Fruit fly (Drosophila melanogaster): Measurements from ENCODE around the gene Amt.

Gene Amt

dm6 chr3R:15218824-15219576, 29.9 kb downstream of the Amt start, which contains the start of the genes SIDL and CG12241 (continued):
- TF ChIP-seq Bgb (GFP tag; IDR thresholded peaks at IDR 0.05; ENCODE audit: partially characterized antibody) (no peak), Xbp1 (GFP tag; optimal IDR thresholded peaks at IDR 0.05) (peak; percentile 54), Dek (tag; optimal IDR thresholded peaks at IDR 0.05) (peak; percentile 79), CG11560 (tag; IDR thresholded peaks at IDR 0.05) (peak; percentile 85), CG31224 (GFP tag; IDR thresholded peaks at IDR 0.05) (peak; percentile 87), Dref (GFP tag; IDR thresholded peaks at IDR 0.05) (peak; percentile 68), CG4820 (GFP tag; optimal IDR thresholded peaks at IDR 0.05) (peak; percentile 67), CG8478 (optimal IDR thresholded peaks at IDR 0.05) (no peak), Oaz (GFP tag; IDR thresholded peaks at IDR 0.05) (0 out of 2 replicates have a peak, but pooled peaks have one; percentile 21), ac (GFP tag; optimal IDR thresholded peaks at IDR 0.05) (no peak), CG13287 (GFP tag; IDR thresholded peaks at IDR 0.05; ENCODE audit: partially characterized antibody) (no peak; the same call in 1 of the 2 replicates), Optix (GFP tag; IDR thresholded peaks at IDR 0.05) (peak; percentile 23; the same call in 1 of the 3 replicates), Dad (GFP tag; optimal IDR thresholded peaks at IDR 0.05) (peak; percentile 78), slp2 (GFP tag; optimal IDR thresholded peaks at IDR 0.05) (peak; percentile 45), Stat92E (GFP tag; optimal IDR thresholded peaks at IDR 0.05) (no peak), trem (tag; optimal IDR thresholded peaks at IDR 0.05) (peak; percentile 73), gem (tag; optimal IDR thresholded peaks at IDR 0.05) (no peak), bigmax (GFP tag; optimal IDR thresholded peaks at IDR 0.05) (peak; percentile 36), CG15479 (GFP tag; optimal IDR thresholded peaks at IDR 0.05) (peak; percentile 25), CG8290 (GFP tag; optimal IDR thresholded peaks at IDR 0.05) (no peak), CG8290 (tag; optimal IDR thresholded peaks at IDR 0.05) (no peak), CG42726 (GFP tag; IDR thresholded peaks at IDR 0.05; ENCODE audit: partially characterized antibody) (no peak), Sry-β (GFP tag; optimal IDR thresholded peaks at IDR 0.05) (no peak), sug (tag; optimal IDR thresholded peaks at IDR 0.05) (peak; percentile 75), Sox100B (GFP tag; optimal IDR thresholded peaks at IDR 0.05) (no peak), Med (GFP tag) (peak; percentile 97), Dip3 (GFP tag; optimal IDR thresholded peaks at IDR 0.05) (peak; percentile 74), C15 (GFP tag; IDR thresholded peaks at IDR 0.05) (peak; percentile 80; the same call in 2 of the 3 replicates), en (GFP tag; optimal IDR thresholded peaks at IDR 0.05) (no peak), Bteb2 (GFP tag; optimal IDR thresholded peaks at IDR 0.05) (peak; percentile 63), CG13424 (tag; optimal IDR thresholded peaks at IDR 0.05) (peak; percentile 51), CG18476 (GFP tag; optimal IDR thresholded peaks at IDR 0.05) (peak; percentile 86), CG7745 (tag; optimal IDR thresholded peaks at IDR 0.05) (no peak), CG33557 (GFP tag; optimal IDR thresholded peaks at IDR 0.05) (peak; percentile 4), slou (GFP tag; optimal IDR thresholded peaks at IDR 0.05) (peak; percentile 69), CG17328 (GFP tag; IDR thresholded peaks at IDR 0.05) (no peak), Rx (GFP tag; IDR thresholded peaks at IDR 0.05) (peak; percentile 93), Doc2 (GFP tag; IDR thresholded peaks at IDR 0.05) (peak; percentile 75), CG18764 (GFP tag; optimal IDR thresholded peaks at IDR 0.05) (peak; percentile 64), Rfx (GFP tag; IDR thresholded peaks at IDR 0.05) (peak; percentile 96), Hr51 (GFP tag; optimal IDR thresholded peaks at IDR 0.05) (peak in 1 of 2 experiments; percentile 43), zfh2 (GFP tag; optimal IDR thresholded peaks at IDR 0.05) (peak; percentile 85), CG7963 (GFP tag; IDR thresholded peaks at IDR 0.05; ENCODE audit: partially characterized antibody) (no peak), Camta (GFP tag; optimal IDR thresholded peaks at IDR 0.05) (peak; percentile 84), cwo (GFP tag; optimal IDR thresholded peaks at IDR 0.05) (peak; percentile 78), Xrp1 (GFP tag; IDR thresholded peaks at IDR 0.05) (peak; percentile 89), gt (GFP tag; IDR thresholded peaks at IDR 0.05) (peak; percentile 76), lbe (GFP tag; optimal IDR thresholded peaks at IDR 0.05) (peak; percentile 79), E2f2 (GFP tag; IDR thresholded peaks at IDR 0.05) (peak; percentile 58), tio (GFP tag; optimal IDR thresholded peaks at IDR 0.05) (no peak)

Data from whole organism, embryonic.